Fruit fly (Drosophila melanogaster) whole organism, adult: ENCODE measurements around the gene Ugt303B1.

Source experiments
- CG11617 ChIP-seq: fragments of 200-800 bp; sonication (Bioruptor generic); optimal IDR thresholded peaks from 2 replicates; lab custom pipeline; 2017; ENCODE audit warnings: mild to moderate bottlenecking, missing biosample characterization, missing genetic modification reagents, missing genetic modification characterization
- CG12768 ChIP-seq: fragments of 200-800 bp; sonication (Bioruptor generic); optimal IDR thresholded peaks from 2 replicates; lab custom pipeline; 2017; ENCODE audit warnings: missing biosample characterization, missing genetic modification characterization, mild to moderate bottlenecking, moderate library complexity, missing genetic modification reagents
- CG14711 ChIP-seq: fragments of 200-800 bp; sonication (Bioruptor generic); optimal IDR thresholded peaks from 2 replicates; lab custom pipeline; 2018; ENCODE audit warnings: missing biosample characterization, mild to moderate bottlenecking, missing genetic modification characterization, moderate library complexity
- CG1620 ChIP-seq: fragments of 200-800 bp; sonication (Bioruptor generic); optimal IDR thresholded peaks from 2 replicates; lab custom pipeline; 2016; ENCODE audit warnings: missing biosample characterization, missing genetic modification characterization
- CG33017 ChIP-seq: fragments of 200-800 bp; sonication (Bioruptor generic); optimal IDR thresholded peaks from 2 replicates; lab custom pipeline; 2018; ENCODE audit warnings: missing biosample characterization, mild to moderate bottlenecking, missing genetic modification characterization, moderate library complexity
- CG5204 ChIP-seq: fragments of 200-800 bp; sonication (Bioruptor generic); optimal IDR thresholded peaks from 2 replicates; lab custom pipeline; 2016; ENCODE audit warnings: missing biosample characterization, missing genetic modification characterization
- CG7045 ChIP-seq: fragments of 200-800 bp; sonication (Bioruptor generic); optimal IDR thresholded peaks from 2 replicates; lab custom pipeline; 2017; ENCODE audit warnings: missing biosample characterization, mild to moderate bottlenecking, missing genetic modification characterization
- CG7101 ChIP-seq: fragments of 200-800 bp; sonication (Bioruptor generic); optimal IDR thresholded peaks from 2 replicates; lab custom pipeline; 2018; ENCODE audit warnings: missing biosample characterization, mild to moderate bottlenecking, missing genetic modification characterization, moderate library complexity
- Clk ChIP-seq: fragments of 200-800 bp; sonication (Bioruptor generic); optimal IDR thresholded peaks from 2 replicates; lab custom pipeline; 2017; ENCODE audit warnings: missing biosample characterization, missing genetic modification characterization
- Crg-1 ChIP-seq: fragments of 200-800 bp; sonication (Bioruptor generic); optimal IDR thresholded peaks from 2 replicates; lab custom pipeline; 2016; ENCODE audit warnings: missing biosample characterization, missing genetic modification characterization
- Hr96 ChIP-seq: fragments of 200-800 bp; sonication (Bioruptor generic); optimal IDR thresholded peaks from 2 replicates; lab custom pipeline; 2016; ENCODE audit warnings: missing biosample characterization, missing genetic modification characterization
- Mnt ChIP-seq: fragments of 200-800 bp; sonication (Bioruptor generic); optimal IDR thresholded peaks from 2 replicates; lab custom pipeline; 2016; ENCODE audit warnings: missing biosample characterization, mild to moderate bottlenecking, missing genetic modification characterization
- bab1 ChIP-seq: fragments of 200-800 bp; sonication (Bioruptor generic); optimal IDR thresholded peaks from 3 replicates; lab custom pipeline; 2019; ENCODE audit warnings: missing biosample characterization, mild to moderate bottlenecking, missing genetic modification characterization, moderate library complexity
- cic ChIP-seq: fragments of 200-800 bp; sonication (Bioruptor generic); optimal IDR thresholded peaks from 2 replicates; lab custom pipeline; 2017; ENCODE audit warnings: missing biosample characterization, mild to moderate bottlenecking, missing genetic modification characterization, moderate library complexity
- cnc ChIP-seq, 2 experiments: fragments of >200 bp; optimal IDR thresholded peaks; 2 replicates each; lab custom pipeline; 2017
- kay ChIP-seq: fragments of 200-800 bp; sonication (Bioruptor generic); peaks from one replicate; lab custom pipeline; 2016; ENCODE audit warnings: missing biosample characterization, missing genetic modification characterization, borderline replicate concordance
- ovo ChIP-seq: fragments of 200-800 bp; sonication (Bioruptor generic); optimal IDR thresholded peaks from 2 replicates; lab custom pipeline; 2016; ENCODE audit warnings: missing biosample characterization, missing genetic modification characterization
- pad ChIP-seq: fragments of 200-800 bp; sonication (Bioruptor generic); optimal IDR thresholded peaks from 3 replicates; lab custom pipeline; 2017; ENCODE audit warnings: missing biosample characterization, missing genetic modification characterization, mild to moderate bottlenecking, moderate library complexity, missing genetic modification reagents
- tj ChIP-seq: fragments of 200-800 bp; sonication (Bioruptor generic); optimal IDR thresholded peaks from 3 replicates; lab custom pipeline; 2017; ENCODE audit warnings: missing biosample characterization, mild to moderate bottlenecking, missing genetic modification characterization, moderate library complexity
- toe ChIP-seq: fragments of 200-800 bp; sonication (Bioruptor generic); optimal IDR thresholded peaks from 2 replicates; lab custom pipeline; 2016; ENCODE audit warnings: missing biosample characterization, missing genetic modification characterization

The Ugt303B1 gene

dm6 chr3R:23534609-23535008 is 1.9 kb downstream of the Ugt303B1 start, which contains the start of gene Ugt303B3:
TSS of gene Ugt303B3 (minus strand) at chr3R:23534767.
- TF ChIP-seq CG33017 (tag; lab: Kevin White, UChicago) (peak; percentile 58), toe (GFP tag; lab: Kevin White, UChicago) (no peak), bab1 (GFP tag; lab: Kevin White, UChicago) (no peak), CG11617 (GFP tag; lab: Kevin White, UChicago) (peak; percentile 5), Hr96 (no peak), CG1620 (GFP tag; lab: Kevin White, UChicago) (no peak), CG12768 (GFP tag; lab: Kevin White, UChicago) (peak; percentile 46), kay (GFP tag; lab: Kevin White, UChicago) (peak; percentile 35), cic (GFP tag; lab: Kevin White, UChicago) (peak; percentile 85), Clk (GFP tag; lab: Kevin White, UChicago) (no peak), pad (no peak), Mnt (GFP tag; lab: Kevin White, UChicago) (peak; percentile 22), CG5204 (GFP tag; lab: Kevin White, UChicago) (no peak), cnc (optimal IDR thresholded peaks at IDR 0.05; lab: Kevin White, UChicago) (no peak), Crg-1 (GFP tag; lab: Kevin White, UChicago) (no peak), CG7045 (GFP tag; lab: Kevin White, UChicago) (peak; percentile 5), tj (no peak), CG14711 (tag; lab: Kevin White, UChicago) (no peak), CG7101 (tag; lab: Kevin White, UChicago) (peak; percentile 1), ovo (no peak)

- TF ChIP-seq CG7045 (GFP tag; lab: Kevin White, UChicago) = no peak
- no peak for TF ChIP-seq Mnt (GFP tag; lab: Kevin White, UChicago)
- TF ChIP-seq CG1620 (GFP tag; lab: Kevin White, UChicago) = no peak
- no peak for TF ChIP-seq toe (GFP tag; lab: Kevin White, UChicago)
- TF ChIP-seq CG5204 (GFP tag; lab: Kevin White, UChicago) = no peak
- TF ChIP-seq CG12768 (GFP tag; lab: Kevin White, UChicago) = no peak
- no peak for TF ChIP-seq CG11617 (GFP tag; lab: Kevin White, UChicago)
- TF ChIP-seq tj = no peak
- TF ChIP-seq CG33017 (tag; lab: Kevin White, UChicago) = no peak
- no peak for TF ChIP-seq ovo
- no peak for TF ChIP-seq kay (GFP tag; lab: Kevin White, UChicago)
- no peak for TF ChIP-seq cic (GFP tag; lab: Kevin White, UChicago)
- no peak for TF ChIP-seq Clk (GFP tag; lab: Kevin White, UChicago)
- TF ChIP-seq CG14711 (tag; lab: Kevin White, UChicago) = no peak
- no peak for TF ChIP-seq CG7101 (tag; lab: Kevin White, UChicago)
Measured at dm6 chr3R:23530886-23531285, 5.6 kb downstream of the Ugt303B1 start, which contains the start of gene CG10175. TSS of gene CG10175 (minus strand) at chr3R:23530986.

- TF ChIP-seq CG1620 (GFP tag; lab: Kevin White, UChicago) (no peak), CG14711 (tag; lab: Kevin White, UChicago) (no peak), pad (no peak), tj (no peak), CG11617 (GFP tag; lab: Kevin White, UChicago) (no peak), bab1 (GFP tag; lab: Kevin White, UChicago) (no peak), Crg-1 (GFP tag; lab: Kevin White, UChicago) (no peak), CG7101 (tag; lab: Kevin White, UChicago) (no peak), kay (GFP tag; lab: Kevin White, UChicago) (no peak), CG33017 (tag; lab: Kevin White, UChicago) (no peak), Clk (GFP tag; lab: Kevin White, UChicago) (no peak), CG5204 (GFP tag; lab: Kevin White, UChicago) (no peak), Mnt (GFP tag; lab: Kevin White, UChicago) (no peak), toe (GFP tag; lab: Kevin White, UChicago) (no peak), cnc (optimal IDR thresholded peaks at IDR 0.05; lab: Kevin White, UChicago) (no peak), CG12768 (GFP tag; lab: Kevin White, UChicago) (no peak), Hr96 (no peak), ovo (no peak)
Measured at dm6 chr3R:23527396-23527795, 9.1 kb downstream of the Ugt303B1 start.

dm6 chr3R:23526069-23526468 is 10.4 kb downstream of the Ugt303B1 start:
- no peak for TF ChIP-seq CG5204 (GFP tag; lab: Kevin White, UChicago)
- TF ChIP-seq Mnt (GFP tag; lab: Kevin White, UChicago) = no peak
- TF ChIP-seq toe (GFP tag; lab: Kevin White, UChicago) = no peak
- TF ChIP-seq Hr96 = no peak
- TF ChIP-seq Clk (GFP tag; lab: Kevin White, UChicago) = no peak
- TF ChIP-seq cic (GFP tag; lab: Kevin White, UChicago) = no peak
- no peak for TF ChIP-seq Crg-1 (GFP tag; lab: Kevin White, UChicago)
- no peak for TF ChIP-seq CG33017 (tag; lab: Kevin White, UChicago)

dm6 chr3R:23522296-23522695 is 14.2 kb downstream of the Ugt303B1 start:
- TF ChIP-seq CG33017 (tag; lab: Kevin White, UChicago) (no peak), Hr96 (no peak), kay (GFP tag; lab: Kevin White, UChicago) (no peak), ovo (no peak), toe (GFP tag; lab: Kevin White, UChicago) (no peak), Clk (GFP tag; lab: Kevin White, UChicago) (no peak), CG1620 (GFP tag; lab: Kevin White, UChicago) (no peak), CG5204 (GFP tag; lab: Kevin White, UChicago) (no peak), tj (no peak), cnc (optimal IDR thresholded peaks at IDR 0.05; lab: Kevin White, UChicago) (no peak), Mnt (GFP tag; lab: Kevin White, UChicago) (no peak), cic (GFP tag; lab: Kevin White, UChicago) (no peak), bab1 (GFP tag; lab: Kevin White, UChicago) (no peak), CG11617 (GFP tag; lab: Kevin White, UChicago) (no peak), CG7045 (GFP tag; lab: Kevin White, UChicago) (no peak), CG14711 (tag; lab: Kevin White, UChicago) (no peak), pad (no peak)
